In the genomic region with DNA sequence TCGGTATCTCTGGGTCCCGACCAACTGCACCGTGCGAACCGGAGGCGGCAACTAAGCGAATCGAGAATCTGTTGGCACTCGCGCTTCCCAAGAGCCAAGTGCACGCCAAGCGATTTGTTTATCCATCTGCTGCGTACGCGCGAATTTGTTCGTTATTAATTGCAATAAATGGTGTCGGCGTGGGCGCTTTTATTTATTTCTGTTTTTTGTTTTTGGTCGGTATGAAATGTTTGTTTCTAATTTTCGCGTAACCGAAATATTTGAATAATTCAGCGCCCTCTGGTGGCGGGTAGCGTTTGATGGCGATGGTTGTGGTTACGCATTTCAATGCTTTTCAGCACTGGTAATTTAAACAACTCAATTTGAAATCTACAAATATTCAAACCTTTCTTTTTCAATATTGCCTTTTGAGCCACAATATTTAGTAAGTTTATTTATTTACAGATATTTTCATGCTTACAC, we compare ENCODE assay signal across 1 fruit fly cellular context.
TF ChIP-seq lines count a peak whose summit lies in the region.

A gene (minus strand): TSS at position 51 of the 462 bp plus-strand sequence.

TF ChIP-seq in whole organism, embryonic, 481 proteins besides CTCF, POLR2A, EP300 and RAD21 (continued from another document and continues in another):
- no peak for TF ChIP-seq corto (GFP tag; optimal IDR thresholded peaks at IDR 0.05; lab: Kevin White, UChicago)
- 0 out of 3 replicates have a peak, but pooled peaks have one; percentile 48 for TF ChIP-seq ken (GFP tag; IDR thresholded peaks at IDR 0.05; lab: Robert Waterston, UW)
- peak; percentile 53 for TF ChIP-seq CG8944 (GFP tag; optimal IDR thresholded peaks at IDR 0.05; lab: Kevin White, UChicago)
- peak; percentile 28 for TF ChIP-seq CG14710 (tag; optimal IDR thresholded peaks at IDR 0.05; lab: Kevin White, UChicago)
- TF ChIP-seq Fer1 (GFP tag; optimal IDR thresholded peaks at IDR 0.05; lab: Kevin White, UChicago), result peak; percentile 61
- peak; percentile 75 for TF ChIP-seq Hmr (GFP tag; optimal IDR thresholded peaks at IDR 0.05; lab: Kevin White, UChicago)
- peak; percentile 64 for TF ChIP-seq CG13424 (tag; optimal IDR thresholded peaks at IDR 0.05; lab: Kevin White, UChicago)
- TF ChIP-seq Xrp1 (GFP tag; IDR thresholded peaks at IDR 0.05; lab: Robert Waterston, UW), result peak; percentile 71
- peak; percentile 97 for TF ChIP-seq Med (GFP tag; lab: Kevin White, UChicago)
- TF ChIP-seq Hsf (GFP tag; optimal IDR thresholded peaks at IDR 0.05; lab: Kevin White, UChicago), result peak; percentile 79
- peak; percentile 44 for TF ChIP-seq CG17802 (tag; optimal IDR thresholded peaks at IDR 0.05; lab: Kevin White, UChicago)
- no peak for TF ChIP-seq pita (GFP tag; optimal IDR thresholded peaks at IDR 0.05; lab: Kevin White, UChicago)
- TF ChIP-seq usp (GFP tag; optimal IDR thresholded peaks at IDR 0.05; lab: Kevin White, UChicago), result no peak
- TF ChIP-seq eyg (GFP tag; optimal IDR thresholded peaks at IDR 0.05; lab: Kevin White, UChicago), result peak; percentile 57
- no peak for TF ChIP-seq CG17186 (GFP tag; optimal IDR thresholded peaks at IDR 0.05; lab: Kevin White, UChicago)
- TF ChIP-seq CG10147 (GFP tag; optimal IDR thresholded peaks at IDR 0.05; lab: Kevin White, UChicago), result peak; percentile 7
- peak; percentile 69 for TF ChIP-seq HLH3B (GFP tag; IDR thresholded peaks at IDR 0.05; lab: Robert Waterston, UW)
- no peak for TF ChIP-seq CG11696 (GFP tag; IDR thresholded peaks at IDR 0.05; lab: Robert Waterston, UW)
- no peak for TF ChIP-seq exex (tag; optimal IDR thresholded peaks at IDR 0.05; lab: Kevin White, UChicago)
- peak; percentile 42 for TF ChIP-seq gsb-n (tag; optimal IDR thresholded peaks at IDR 0.05; lab: Kevin White, UChicago)
- TF ChIP-seq Atf6 (GFP tag; IDR thresholded peaks at IDR 0.05; lab: Robert Waterston, UW), result no peak
- TF ChIP-seq ewg (GFP tag; optimal IDR thresholded peaks at IDR 0.05; lab: Kevin White, UChicago), result peak; percentile 63
- TF ChIP-seq br (optimal IDR thresholded peaks at IDR 0.05; lab: Kevin White, UChicago), result no peak
- TF ChIP-seq Neu2 (GFP tag; optimal IDR thresholded peaks at IDR 0.05; lab: Kevin White, UChicago; ENCODE audit: borderline replicate concordance), result peak; percentile 1
- peak; percentile 57 for TF ChIP-seq Ets97D (GFP tag; optimal IDR thresholded peaks at IDR 0.05; lab: Kevin White, UChicago)
- peak; percentile 73 for TF ChIP-seq Bgb (GFP tag; IDR thresholded peaks at IDR 0.05; lab: Robert Waterston, UW; ENCODE audit: partially characterized antibody)
- no peak for TF ChIP-seq Taf1 (GFP tag; IDR thresholded peaks at IDR 0.05; lab: Robert Waterston, UW)
- no peak for TF ChIP-seq Aef1 (GFP tag; IDR thresholded peaks at IDR 0.05; lab: Robert Waterston, UW)
- TF ChIP-seq CG5180 (GFP tag; optimal IDR thresholded peaks at IDR 0.05; lab: Kevin White, UChicago), result peak; percentile 60
- no peak for TF ChIP-seq kni (GFP tag; optimal IDR thresholded peaks at IDR 0.05; lab: Kevin White, UChicago)
- TF ChIP-seq ro (GFP tag; IDR thresholded peaks at IDR 0.05; lab: Robert Waterston, UW), result no peak
- no peak for TF ChIP-seq Gug (GFP tag; IDR thresholded peaks at IDR 0.05; lab: Robert Waterston, UW)
- TF ChIP-seq CG10274 (GFP tag; optimal IDR thresholded peaks at IDR 0.05; lab: Kevin White, UChicago), result no peak
- no peak for TF ChIP-seq gcm (GFP tag; optimal IDR thresholded peaks at IDR 0.05; lab: Kevin White, UChicago)
- no peak for TF ChIP-seq Stat92E (GFP tag; optimal IDR thresholded peaks at IDR 0.05; lab: Kevin White, UChicago)
- TF ChIP-seq nerfin-1 (tag; optimal IDR thresholded peaks at IDR 0.05; lab: Kevin White, UChicago), result no peak
- peak; percentile 38 for TF ChIP-seq Abd-B (GFP tag; optimal IDR thresholded peaks at IDR 0.05; lab: Kevin White, UChicago)
- TF ChIP-seq ind (GFP tag; optimal IDR thresholded peaks at IDR 0.05; lab: Kevin White, UChicago), result peak; percentile 57
- peak; percentile 58 for TF ChIP-seq CG11723 (GFP tag; optimal IDR thresholded peaks at IDR 0.05; lab: Kevin White, UChicago)
- TF ChIP-seq NfI (GFP tag; optimal IDR thresholded peaks at IDR 0.05; lab: Kevin White, UChicago), result peak; percentile 82
- no peak for TF ChIP-seq pfk (GFP tag; optimal IDR thresholded peaks at IDR 0.05; lab: Kevin White, UChicago)
- TF ChIP-seq sisA (GFP tag; IDR thresholded peaks at IDR 0.05; lab: Robert Waterston, UW), result no peak; the same call in 1 of the 2 replicates
- peak; percentile 69; the same call in 2 of the 3 replicates for TF ChIP-seq Opbp (GFP tag; IDR thresholded peaks at IDR 0.05; lab: Robert Waterston, UW; ENCODE audit: partially characterized antibody)
- no peak for TF ChIP-seq jigr1 (GFP tag; IDR thresholded peaks at IDR 0.05; lab: Robert Waterston, UW)
- peak; percentile 54 for TF ChIP-seq CG13775 (GFP tag; optimal IDR thresholded peaks at IDR 0.05; lab: Kevin White, UChicago)
- peak; percentile 44 for TF ChIP-seq pzg (GFP tag; optimal IDR thresholded peaks at IDR 0.05; lab: Kevin White, UChicago)
- TF ChIP-seq CG6272 (GFP tag; IDR thresholded peaks at IDR 0.05; lab: Robert Waterston, UW), result no peak
- TF ChIP-seq kay (GFP tag; optimal IDR thresholded peaks at IDR 0.05; lab: Kevin White, UChicago), result no peak
- no peak for TF ChIP-seq CG14050 (GFP tag; IDR thresholded peaks at IDR 0.05; lab: Robert Waterston, UW)
- no peak for TF ChIP-seq Eip74EF (GFP tag; optimal IDR thresholded peaks at IDR 0.05; lab: Kevin White, UChicago)
- TF ChIP-seq Oaz (GFP tag; IDR thresholded peaks at IDR 0.05; lab: Robert Waterston, UW), result no peak
- TF ChIP-seq CG12769 (tag; optimal IDR thresholded peaks at IDR 0.05; lab: Kevin White, UChicago), result no peak
- TF ChIP-seq tap (tag; optimal IDR thresholded peaks at IDR 0.05; lab: Kevin White, UChicago), result peak; percentile 0
- peak; percentile 30 for TF ChIP-seq CG10654 (GFP tag; optimal IDR thresholded peaks at IDR 0.05; lab: Kevin White, UChicago)
- no peak for TF ChIP-seq CG43689 (GFP tag; IDR thresholded peaks at IDR 0.05; lab: Robert Waterston, UW)
- no peak for TF ChIP-seq danr (GFP tag; IDR thresholded peaks at IDR 0.05; lab: Robert Waterston, UW)
- no peak for TF ChIP-seq ash1 (GFP tag; optimal IDR thresholded peaks at IDR 0.05; lab: Kevin White, UChicago)
- peak; percentile 53 for TF ChIP-seq HLH4C (GFP tag; IDR thresholded peaks at IDR 0.05; lab: Robert Waterston, UW; ENCODE audit: partially characterized antibody)
- peak; percentile 84 for TF ChIP-seq CG33213 (GFP tag; optimal IDR thresholded peaks at IDR 0.05; lab: Kevin White, UChicago)
- TF ChIP-seq ssp (GFP tag; IDR thresholded peaks at IDR 0.05; lab: Robert Waterston, UW), result peak; percentile 33
- peak; percentile 70 for TF ChIP-seq BEAF-32 (GFP tag; optimal IDR thresholded peaks at IDR 0.05; lab: Kevin White, UChicago)
- peak; percentile 60 for TF ChIP-seq Side (GFP tag; optimal IDR thresholded peaks at IDR 0.05; lab: Kevin White, UChicago)
- peak; percentile 65 for TF ChIP-seq Atf3 (GFP tag; optimal IDR thresholded peaks at IDR 0.05; lab: Kevin White, UChicago)
- TF ChIP-seq CG8388 (GFP tag; optimal IDR thresholded peaks at IDR 0.05; lab: Kevin White, UChicago), result peak; percentile 45
- TF ChIP-seq CG2678 (tag; optimal IDR thresholded peaks at IDR 0.05; lab: Kevin White, UChicago), result peak; percentile 29
- TF ChIP-seq Dip2 (GFP tag; IDR thresholded peaks at IDR 0.05; lab: Robert Waterston, UW), result no peak
- peak; percentile 63 for TF ChIP-seq Asciz (GFP tag; optimal IDR thresholded peaks at IDR 0.05; lab: Kevin White, UChicago)
- peak in 1 of 2 experiments; percentile 62 for TF ChIP-seq bsh (GFP tag; optimal IDR thresholded peaks at IDR 0.05; lab: Kevin White, UChicago)
- TF ChIP-seq Hr78 (GFP tag; optimal IDR thresholded peaks at IDR 0.05; lab: Kevin White, UChicago), result no peak
- no peak for TF ChIP-seq CG1832 (GFP tag; optimal IDR thresholded peaks at IDR 0.05; lab: Kevin White, UChicago)
- TF ChIP-seq CG12744 (GFP tag; optimal IDR thresholded peaks at IDR 0.05; lab: Kevin White, UChicago), result peak; percentile 60
- peak; percentile 38 for TF ChIP-seq HmgD (GFP tag; optimal IDR thresholded peaks at IDR 0.05; lab: Kevin White, UChicago)
- TF ChIP-seq B-H2 (GFP tag; optimal IDR thresholded peaks at IDR 0.05; lab: Kevin White, UChicago), result peak; percentile 75
- peak; percentile 57 for TF ChIP-seq knrl (GFP tag; IDR thresholded peaks at IDR 0.05; lab: Robert Waterston, UW; ENCODE audit: partially characterized antibody)
- no peak for TF ChIP-seq Awh (GFP tag; IDR thresholded peaks at IDR 0.05; lab: Robert Waterston, UW)
- TF ChIP-seq CG16815 (GFP tag; optimal IDR thresholded peaks at IDR 0.05; lab: Kevin White, UChicago), result peak; percentile 27
- no peak for TF ChIP-seq gt (GFP tag; IDR thresholded peaks at IDR 0.05; lab: Robert Waterston, UW)
- TF ChIP-seq yki (optimal IDR thresholded peaks at IDR 0.05; lab: Kevin White, UChicago), result no peak
- TF ChIP-seq Nf-YC (tag; optimal IDR thresholded peaks at IDR 0.05; lab: Kevin White, UChicago), result no peak
- no peak for TF ChIP-seq CG3065 (GFP tag; optimal IDR thresholded peaks at IDR 0.05; lab: Kevin White, UChicago)
- no peak for TF ChIP-seq CG10321 (GFP tag; IDR thresholded peaks at IDR 0.05; lab: Robert Waterston, UW)
- peak; percentile 70 for TF ChIP-seq chn (GFP tag; optimal IDR thresholded peaks at IDR 0.05; lab: Kevin White, UChicago)
- peak; percentile 68 for TF ChIP-seq CG18011 (GFP tag; optimal IDR thresholded peaks at IDR 0.05; lab: Kevin White, UChicago)
- peak; percentile 37; the same call in 1 of the 2 replicates for TF ChIP-seq CG31441 (GFP tag; IDR thresholded peaks at IDR 0.05; lab: Robert Waterston, UW)
- peak; percentile 70; the same call in 2 of the 3 replicates for TF ChIP-seq CG6791 (GFP tag; IDR thresholded peaks at IDR 0.05; lab: Robert Waterston, UW; ENCODE audit: partially characterized antibody)
- TF ChIP-seq fd96Cb (tag; optimal IDR thresholded peaks at IDR 0.05; lab: Kevin White, UChicago), result no peak
- no peak for TF ChIP-seq dimm (GFP tag; IDR thresholded peaks at IDR 0.05; lab: Robert Waterston, UW)
- peak; percentile 66 for TF ChIP-seq seq (GFP tag; IDR thresholded peaks at IDR 0.05; lab: Robert Waterston, UW)
- peak; percentile 60; the same call in 1 of the 2 replicates for TF ChIP-seq CG14014 (GFP tag; IDR thresholded peaks at IDR 0.05; lab: Robert Waterston, UW)
- TF ChIP-seq CG1529 (GFP tag; optimal IDR thresholded peaks at IDR 0.05; lab: Kevin White, UChicago), result peak; percentile 39
- TF ChIP-seq CG13296 (GFP tag; optimal IDR thresholded peaks at IDR 0.05; lab: Kevin White, UChicago), result peak; percentile 64
- peak; percentile 7 for TF ChIP-seq ac (GFP tag; optimal IDR thresholded peaks at IDR 0.05; lab: Kevin White, UChicago)
- peak; percentile 11 for TF ChIP-seq psq (GFP tag; optimal IDR thresholded peaks at IDR 0.05; lab: Kevin White, UChicago)
- TF ChIP-seq CG31224 (GFP tag; IDR thresholded peaks at IDR 0.05; lab: Robert Waterston, UW), result no peak
- 0 out of 2 replicates have a peak, but pooled peaks have one; percentile 34 for TF ChIP-seq nerfin-2 (GFP tag; IDR thresholded peaks at IDR 0.05; lab: Robert Waterston, UW; ENCODE audit: partially characterized antibody)
- no peak for TF ChIP-seq zf30C (GFP tag; optimal IDR thresholded peaks at IDR 0.05; lab: Kevin White, UChicago)
- peak; percentile 59 for TF ChIP-seq Camta (GFP tag; optimal IDR thresholded peaks at IDR 0.05; lab: Kevin White, UChicago)
- no peak for TF ChIP-seq sna (GFP tag; IDR thresholded peaks at IDR 0.05; lab: Robert Waterston, UW; ENCODE audit: partially characterized antibody)
- TF ChIP-seq pnt (GFP tag; optimal IDR thresholded peaks at IDR 0.05; lab: Kevin White, UChicago), result peak; percentile 19
- TF ChIP-seq dan (GFP tag; IDR thresholded peaks at IDR 0.05; lab: Robert Waterston, UW), result no peak
- peak; percentile 59 for TF ChIP-seq CG3407 (GFP tag; optimal IDR thresholded peaks at IDR 0.05; lab: Kevin White, UChicago)
- peak; percentile 21 for TF ChIP-seq CG18599 (GFP tag; optimal IDR thresholded peaks at IDR 0.05; lab: Kevin White, UChicago)
- TF ChIP-seq CG3995 (GFP tag; optimal IDR thresholded peaks at IDR 0.05; lab: Kevin White, UChicago), result peak; percentile 14
- TF ChIP-seq Dfd (GFP tag; optimal IDR thresholded peaks at IDR 0.05; lab: Kevin White, UChicago), result no peak
- TF ChIP-seq CrebB (tag; optimal IDR thresholded peaks at IDR 0.05; lab: Kevin White, UChicago), result peak; percentile 34
- TF ChIP-seq CG10959 (GFP tag; IDR thresholded peaks at IDR 0.05; lab: Robert Waterston, UW), result no peak
- TF ChIP-seq B-H1 (GFP tag; IDR thresholded peaks at IDR 0.05; lab: Robert Waterston, UW), result no peak
- TF ChIP-seq wor (GFP tag; IDR thresholded peaks at IDR 0.05; lab: Robert Waterston, UW), result no peak
- peak in 1 of 2 experiments; percentile 43 for TF ChIP-seq insv (GFP tag; optimal IDR thresholded peaks at IDR 0.05; lab: Kevin White, UChicago)
- no peak for TF ChIP-seq CG8478 (optimal IDR thresholded peaks at IDR 0.05; lab: Kevin White, UChicago)
- no peak for TF ChIP-seq CG3838 (GFP tag; optimal IDR thresholded peaks at IDR 0.05; lab: Kevin White, UChicago)
- TF ChIP-seq CG15011 (GFP tag; optimal IDR thresholded peaks at IDR 0.05; lab: Kevin White, UChicago), result no peak
- TF ChIP-seq sd (tag; optimal IDR thresholded peaks at IDR 0.05; lab: Kevin White, UChicago), result peak; percentile 10
- TF ChIP-seq ara (GFP tag; IDR thresholded peaks at IDR 0.05; lab: Robert Waterston, UW), result peak; percentile 62; the same call in 1 of the 2 replicates
- no peak for TF ChIP-seq GATAe (GFP tag; conservative IDR thresholded peaks at IDR 0.05; lab: Robert Waterston, UW)
- TF ChIP-seq CG9876 (GFP tag; optimal IDR thresholded peaks at IDR 0.05; lab: Kevin White, UChicago), result peak; percentile 50
- TF ChIP-seq CG11695 (GFP tag; IDR thresholded peaks at IDR 0.05; lab: Robert Waterston, UW), result peak; percentile 46; the same call in 1 of the 3 replicates
- peak; percentile 71 for TF ChIP-seq ranshi (GFP tag; IDR thresholded peaks at IDR 0.05; lab: Robert Waterston, UW)
- TF ChIP-seq CG2116 (GFP tag; optimal IDR thresholded peaks at IDR 0.05; lab: Kevin White, UChicago), result peak; percentile 39
- peak; percentile 49 for TF ChIP-seq CG10462 (GFP tag; optimal IDR thresholded peaks at IDR 0.05; lab: Kevin White, UChicago)
- peak; percentile 86 for TF ChIP-seq CG11456 (GFP tag; IDR thresholded peaks at IDR 0.05; lab: Robert Waterston, UW)
- TF ChIP-seq CG1233 (GFP tag; optimal IDR thresholded peaks at IDR 0.05; lab: Kevin White, UChicago), result peak; percentile 56
- TF ChIP-seq prd (optimal IDR thresholded peaks at IDR 0.05; lab: Kevin White, UChicago), result no peak
- TF ChIP-seq prd (GFP tag; IDR thresholded peaks at IDR 0.05; lab: Robert Waterston, UW), result no peak; the same call in 2 of the 3 replicates
- TF ChIP-seq CG6689 (GFP tag; IDR thresholded peaks at IDR 0.05; lab: Robert Waterston, UW), result no peak
- no peak for TF ChIP-seq twi (tag; optimal IDR thresholded peaks at IDR 0.05; lab: Kevin White, UChicago)
- TF ChIP-seq CG9215 (GFP tag; IDR thresholded peaks at IDR 0.05; lab: Robert Waterston, UW), result no peak
